ENCODE assay signal across 2 worm cellular contexts in genomic region chrIV:11601721-11602405, ce11.
A peak's percentile ranks its signal among the peaks of the same experiment; 100 is the strongest.
TF ChIP-seq lines count a peak whose summit lies in the region.

No protein-coding gene starts in this region.

TF ChIP-seq in whole organism, L1 larva, 84 proteins besides CTCF, POLR2A, EP300 and RAD21 (continued from another document):
- TF ChIP-seq unc-62 (GFP tag; optimal IDR thresholded peaks at IDR 0.05; lab: Kevin White, UChicago) (no peak), mef-2 (tag; optimal IDR thresholded peaks at IDR 0.05; lab: Kevin White, UChicago) (peak; percentile 6), ces-1 (GFP tag; optimal IDR thresholded peaks at IDR 0.05; lab: Kevin White, UChicago) (no peak), lir-3 (tag; optimal IDR thresholded peaks at IDR 0.05; lab: Kevin White, UChicago; ENCODE audit: poor library complexity) (no peak), pax-3 (tag; optimal IDR thresholded peaks at IDR 0.05; lab: Kevin White, UChicago) (no peak), nhr-19 (GFP tag; conservative IDR thresholded peaks at IDR 0.05; lab: Robert Waterston, UW) (peak; percentile 72), ztf-11 (tag; optimal IDR thresholded peaks at IDR 0.05; lab: Kevin White, UChicago) (peak in 1 of 2 experiments; percentile 21), aly-2 (tag; optimal IDR thresholded peaks at IDR 0.05; lab: Kevin White, UChicago) (peak; percentile 3), ceh-90 (tag; optimal IDR thresholded peaks at IDR 0.05; lab: Kevin White, UChicago) (no peak), nhr-84 (tag; optimal IDR thresholded peaks at IDR 0.05; lab: Kevin White, UChicago) (no peak), lsy-2 (tag; optimal IDR thresholded peaks at IDR 0.05; lab: Kevin White, UChicago) (peak; percentile 79 to 97), nhr-47 (tag; optimal IDR thresholded peaks at IDR 0.05; lab: Kevin White, UChicago) (peak; percentile 81), sox-4 (tag; optimal IDR thresholded peaks at IDR 0.05; lab: Kevin White, UChicago) (no peak), sptf-1 (tag; optimal IDR thresholded peaks at IDR 0.05; lab: Kevin White, UChicago) (no peak), unc-98 (GFP tag; IDR thresholded peaks at IDR 0.05; lab: Robert Waterston, UW) (no peak), egl-27 (tag; optimal IDR thresholded peaks at IDR 0.05; lab: Kevin White, UChicago) (no peak), zag-1 (tag; optimal IDR thresholded peaks at IDR 0.05; lab: Kevin White, UChicago) (peak; percentile 25), nhr-71 (tag; optimal IDR thresholded peaks at IDR 0.05; lab: Kevin White, UChicago) (peak; percentile 82), F16B12.6 (tag; optimal IDR thresholded peaks at IDR 0.05; lab: Kevin White, UChicago) (peak; percentile 22), C04F5.9 (tag; optimal IDR thresholded peaks at IDR 0.05; lab: Kevin White, UChicago) (peak; percentile 72), grh-1 (GFP tag; IDR thresholded peaks at IDR 0.05; lab: Robert Waterston, UW) (peak; percentile 48), snpc-4 (tag; optimal IDR thresholded peaks at IDR 0.05; lab: Kevin White, UChicago) (peak; percentile 52), Y116A8C.19 (tag; optimal IDR thresholded peaks at IDR 0.05; lab: Kevin White, UChicago; ENCODE audit: borderline replicate concordance) (no peak)

TF ChIP-seq in whole organism, young adult, 124 proteins besides CTCF, POLR2A, EP300 and RAD21 (continued from another document):
- TF ChIP-seq ceh-100 (GFP tag; IDR thresholded peaks at IDR 0.05; lab: Robert Waterston, UW) (peak; percentile 64), snpc-1.3 (tag; optimal IDR thresholded peaks at IDR 0.05; lab: Kevin White, UChicago; ENCODE audit: insufficient read depth) (peak; percentile 79), bed-1 (GFP tag; IDR thresholded peaks at IDR 0.05; lab: Robert Waterston, UW) (no peak), repo-1 (tag; optimal IDR thresholded peaks at IDR 0.05; lab: Kevin White, UChicago) (peak; percentile 54), F57A8.1 (GFP tag; optimal IDR thresholded peaks at IDR 0.05; lab: Kevin White, UChicago) (no peak), ztf-26 (tag; optimal IDR thresholded peaks at IDR 0.05; lab: Kevin White, UChicago) (no peak), madf-6 (GFP tag; IDR thresholded peaks at IDR 0.05; lab: Robert Waterston, UW) (peak; percentile 72), dpl-1 (GFP tag; optimal IDR thresholded peaks at IDR 0.05; lab: Kevin White, UChicago) (no peak), lsy-27 (tag; optimal IDR thresholded peaks at IDR 0.05; lab: Kevin White, UChicago; ENCODE audit: borderline replicate concordance, insufficient read depth) (peak; percentile 23), B0261.1 (tag; optimal IDR thresholded peaks at IDR 0.05; lab: Kevin White, UChicago) (no peak), lin-26 (GFP tag; IDR thresholded peaks at IDR 0.05; lab: Robert Waterston, UW) (no peak), akir-1 (GFP tag; optimal IDR thresholded peaks at IDR 0.05; lab: Kevin White, UChicago) (no peak), C17E4.6 (GFP tag; IDR thresholded peaks at IDR 0.05; lab: Robert Waterston, UW) (no peak), lin-35 (GFP tag; optimal IDR thresholded peaks at IDR 0.05; lab: Kevin White, UChicago) (peak in 1 of 3 experiments; percentile 37)
